Worm (Caenorhabditis elegans) whole organism, L4 larva: Measurements from ENCODE around the gene dpy-23.

Source experiments
- F49E8.2 ChIP-seq: sonication (generic microtip); optimal IDR thresholded peaks from 2 replicates; lab custom pipeline; 2016; ENCODE audit warnings: missing compliant biosample characterization, mild to moderate bottlenecking, missing genetic modification characterization, borderline replicate concordance
- ama-1 ChIP-seq: fragments of 150-350 bp; optimal IDR thresholded peaks from 2 replicates; lab custom pipeline; 2014; ENCODE audit warnings: inconsistent platforms, mixed read lengths
- ceh-82 ChIP-seq: sonication (generic microtip); optimal IDR thresholded peaks from 2 replicates; lab custom pipeline; 2017; ENCODE audit warnings: missing biosample characterization, missing genetic modification characterization
- dmd-6 ChIP-seq: fragments of 200-800 bp; sonication (Bioruptor generic); IDR thresholded peaks from 2 replicates; pipeline ENCODE4 v1.3.6; 2022; ENCODE audit warnings: missing genetic modification reagents, missing genetic modification characterization, missing compliant biosample characterization
- hif-1 ChIP-seq, 2 experiments: sonication (generic microtip); optimal IDR thresholded peaks; 2 replicates each; lab custom pipeline; 2016 to 2017; ENCODE audit warnings: missing compliant biosample characterization in 2 of 2, missing genetic modification characterization in 2 of 2, missing genetic modification reagents in 2 of 2, missing genotype in 2 of 2, mild to moderate bottlenecking in 1 of 2
- jun-1 ChIP-seq: fragments of 150-350 bp; optimal IDR thresholded peaks from 2 replicates; lab custom pipeline; 2014; ENCODE audit warnings: missing biosample characterization, missing genetic modification reagents, missing genetic modification characterization
- lin-39 ChIP-seq: fragments of 150-350 bp; optimal IDR thresholded peaks from 2 replicates; lab custom pipeline; 2014; ENCODE audit warnings: missing biosample characterization, missing genetic modification reagents, missing genetic modification characterization
- lsy-2 ChIP-seq, 2 experiments: fragments of 150-350 bp in 1 of 2; sonication (generic microtip) in 1 of 2; optimal IDR thresholded peaks; 2 replicates each; lab custom pipeline; 2014 to 2017; ENCODE audit warnings: missing biosample characterization in 2 of 2, missing genetic modification characterization in 2 of 2
- mdl-1 ChIP-seq, 2 experiments: fragments of 150-350 bp in 1 of 2; sonication (generic microtip) in 1 of 2; optimal IDR thresholded peaks; 2 replicates each; lab custom pipeline; 2014 to 2017; ENCODE audit warnings: missing biosample characterization in 2 of 2, missing genetic modification characterization in 2 of 2
- mep-1 ChIP-seq: fragments of 150-350 bp; sonication (generic microtip); optimal IDR thresholded peaks from 3 replicates; lab custom pipeline; 2014; ENCODE audit warnings: missing biosample characterization, missing genetic modification characterization
- nhr-25 ChIP-seq: sonication (generic microtip); optimal IDR thresholded peaks from 2 replicates; lab custom pipeline; 2017; ENCODE audit warnings: missing genetic modification characterization, mild to moderate bottlenecking, missing compliant biosample characterization, antibody characterized with exemption, moderate library complexity, borderline replicate concordance; ENCODE audit not compliant: insufficient read depth
- pha-4 ChIP-seq, 2 experiments: fragments of 150-350 bp in 1 of 2; fragments of 200-800 bp in 1 of 2; sonication (Bioruptor generic) in 1 of 2; IDR thresholded peaks in 1 of 2; optimal IDR thresholded peaks in 1 of 2; 2 replicates each; pipeline versions ENCODE4 v1.3.6 to Lab custom; 2014 to 2022; ENCODE audit warnings: missing genetic modification characterization in 2 of 2, missing genetic modification reagents in 2 of 2, missing biosample characterization in 1 of 2, missing compliant biosample characterization in 1 of 2
- unc-130 ChIP-seq: sonication (generic microtip); optimal IDR thresholded peaks from 2 replicates; lab custom pipeline; 2016; ENCODE audit warnings: missing genetic modification reagents, missing genetic modification characterization, missing compliant biosample characterization
- unc-39 ChIP-seq: sonication (generic microtip); optimal IDR thresholded peaks from 2 replicates; lab custom pipeline; 2017; ENCODE audit warnings: missing biosample characterization, missing genetic modification characterization

DNA sequence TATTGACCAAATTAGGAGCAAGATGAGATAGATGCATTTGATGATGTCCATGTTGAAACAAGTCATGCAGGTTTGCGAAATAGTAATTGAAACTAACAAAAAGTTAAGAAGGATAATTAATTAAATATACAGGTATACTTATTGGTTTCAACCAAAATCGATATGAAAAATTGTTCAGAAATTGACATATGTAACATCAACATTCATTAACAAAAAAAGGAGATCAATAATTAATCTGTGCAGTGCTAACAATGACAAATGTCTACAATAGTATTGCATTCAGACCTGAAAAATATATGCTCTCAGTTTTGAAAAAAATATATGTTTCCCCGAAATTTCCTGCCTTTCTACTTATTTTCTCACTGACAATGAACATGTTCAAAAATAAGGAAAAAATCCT, 20.4 kb upstream of the dpy-23 start, which contains the start of gene R160.4:
- TF ChIP-seq unc-130, result no peak
- TF ChIP-seq mdl-1 (tag; optimal IDR thresholded peaks at IDR 0.05; lab: Kevin White, UChicago), result no peak
- no peak for TF ChIP-seq hif-1 (tag; optimal IDR thresholded peaks at IDR 0.05; lab: Kevin White, UChicago)
- no peak for TF ChIP-seq lsy-2 (tag; optimal IDR thresholded peaks at IDR 0.05; lab: Kevin White, UChicago)
- TF ChIP-seq jun-1 (tag; lab: Kevin White, UChicago), result no peak
- no peak for TF ChIP-seq unc-39 (tag; lab: Kevin White, UChicago)
- no peak for TF ChIP-seq dmd-6 (GFP tag; lab: Robert Waterston, UW)
- no peak for TF ChIP-seq ama-1 (lab: Kevin White, UChicago)
- no peak for TF ChIP-seq nhr-25 (tag; lab: Kevin White, UChicago)
- no peak for TF ChIP-seq lin-39 (tag; lab: Kevin White, UChicago)
- no peak for TF ChIP-seq mep-1
- TF ChIP-seq pha-4 (GFP tag; IDR thresholded peaks at IDR 0.05; lab: Robert Waterston, UW), result no peak
- no peak for TF ChIP-seq pha-4 (tag; optimal IDR thresholded peaks at IDR 0.05; lab: Kevin White, UChicago)
- no peak for TF ChIP-seq F49E8.2 (tag; lab: Kevin White, UChicago)
- TF ChIP-seq ceh-82 (tag; lab: Kevin White, UChicago), result no peak
